Fruit fly (Drosophila melanogaster): Measurements from ENCODE around the gene CG14695.

The CG14695 gene

dm6 chr3R:10884678-10885421 lies 5.7 kb upstream of the CG14695 start, which contains the start of gene CG14696:
Gene CG14696, minus strand, starts transcription at chr3R:10885001.
- peak; percentile 8 for TF ChIP-seq Sox14 (GFP tag; optimal IDR thresholded peaks at IDR 0.05)
- TF ChIP-seq CG3919 (GFP tag; optimal IDR thresholded peaks at IDR 0.05) = no peak
- no peak for TF ChIP-seq OdsH (GFP tag; optimal IDR thresholded peaks at IDR 0.05)
- TF ChIP-seq Eip78C (GFP tag) = peak; percentile 1
- TF ChIP-seq CG6808 (GFP tag; optimal IDR thresholded peaks at IDR 0.05) = no peak

dm6 chr3R:10884031-10884677 lies 5.0 kb upstream of the CG14695 start:
- TF ChIP-seq CG16779 (tag; optimal IDR thresholded peaks at IDR 0.05) (no peak), pdm3 (GFP tag; optimal IDR thresholded peaks at IDR 0.05) (no peak), cyc (GFP tag; optimal IDR thresholded peaks at IDR 0.05) (no peak), salr (GFP tag; optimal IDR thresholded peaks at IDR 0.05) (no peak), acj6 (GFP tag; optimal IDR thresholded peaks at IDR 0.05) (no peak), CG3919 (GFP tag; optimal IDR thresholded peaks at IDR 0.05) (no peak), Lpt (GFP tag; optimal IDR thresholded peaks at IDR 0.05) (no peak), fd59A (GFP tag; optimal IDR thresholded peaks at IDR 0.05) (no peak), achi (GFP tag; optimal IDR thresholded peaks at IDR 0.05) (no peak), CG8632 (GFP tag; optimal IDR thresholded peaks at IDR 0.05) (no peak), OdsH (GFP tag; optimal IDR thresholded peaks at IDR 0.05) (no peak), CG34406 (GFP tag; optimal IDR thresholded peaks at IDR 0.05) (no peak), CG8319 (GFP tag; optimal IDR thresholded peaks at IDR 0.05) (no peak), CG9139 (GFP tag; optimal IDR thresholded peaks at IDR 0.05) (no peak), CG6163 (GFP tag; IDR thresholded peaks at IDR 0.05) (peak; percentile 44; the same call in 1 of the 3 replicates), Hr4 (GFP tag; optimal IDR thresholded peaks at IDR 0.05) (peak; percentile 15), Eip75B (GFP tag; optimal IDR thresholded peaks at IDR 0.05) (no peak), Sox102F (GFP tag; optimal IDR thresholded peaks at IDR 0.05) (no peak), Eip78C (GFP tag) (peak; percentile 64), Gug (GFP tag; IDR thresholded peaks at IDR 0.05) (0 out of 2 replicates have a peak, but pooled peaks have one; percentile 24), ss (GFP tag; optimal IDR thresholded peaks at IDR 0.05) (no peak), CG15336 (GFP tag; IDR thresholded peaks at IDR 0.05) (peak; percentile 38; the same call in 1 of the 2 replicates), Hr39 (GFP tag; optimal IDR thresholded peaks at IDR 0.05) (no peak), CG6808 (GFP tag; optimal IDR thresholded peaks at IDR 0.05) (no peak), dac (GFP tag; optimal IDR thresholded peaks at IDR 0.05) (no peak), CG6276 (GFP tag; optimal IDR thresholded peaks at IDR 0.05) (peak; percentile 22), Ets96B (tag; optimal IDR thresholded peaks at IDR 0.05) (no peak), vri (GFP tag; optimal IDR thresholded peaks at IDR 0.05) (no peak), CG11902 (GFP tag; optimal IDR thresholded peaks at IDR 0.05) (no peak), Eip93F (GFP tag; optimal IDR thresholded peaks at IDR 0.05) (no peak), Sox15 (GFP tag; optimal IDR thresholded peaks at IDR 0.05) (no peak), CG4318 (GFP tag; optimal IDR thresholded peaks at IDR 0.05) (no peak), CG10631 (GFP tag; optimal IDR thresholded peaks at IDR 0.05) (no peak), esn (GFP tag; optimal IDR thresholded peaks at IDR 0.05) (no peak), eg (GFP tag; IDR thresholded peaks at IDR 0.05) (peak; percentile 79), CG7368 (GFP tag; optimal IDR thresholded peaks at IDR 0.05) (no peak), dsx (GFP tag; optimal IDR thresholded peaks at IDR 0.05; ENCODE audit: poor library complexity, severe bottlenecking) (no peak), CG8119 (GFP tag; IDR thresholded peaks at IDR 0.05) (peak; percentile 39; the same call in 2 of the 3 replicates), Sox14 (GFP tag; optimal IDR thresholded peaks at IDR 0.05) (no peak), net (GFP tag; optimal IDR thresholded peaks at IDR 0.05) (no peak), spab (GFP tag; optimal IDR thresholded peaks at IDR 0.05) (no peak), CG1621 (tag; optimal IDR thresholded peaks at IDR 0.05) (no peak), CG11762 (GFP tag; optimal IDR thresholded peaks at IDR 0.05; ENCODE audit: insufficient read depth) (no peak), CG10669 (GFP tag; optimal IDR thresholded peaks at IDR 0.05) (no peak), svp (GFP tag) (peak; percentile 39), fkh (GFP tag; optimal IDR thresholded peaks at IDR 0.05) (no peak)
